Fruit fly (Drosophila melanogaster): ENCODE data around the gene Cyp4e3.

The Cyp4e3 gene

dm6 chr2L:9737803-9738202 is 12.1 kb downstream of the Cyp4e3 start (continued):
- TF ChIP-seq Eip93F (GFP tag; optimal IDR thresholded peaks at IDR 0.05) (no peak), net (GFP tag; optimal IDR thresholded peaks at IDR 0.05) (peak; percentile 15), CG10669 (GFP tag; optimal IDR thresholded peaks at IDR 0.05) (peak; percentile 49), salr (GFP tag; optimal IDR thresholded peaks at IDR 0.05) (no peak), CG6808 (GFP tag; optimal IDR thresholded peaks at IDR 0.05) (peak; percentile 2), CG15336 (GFP tag; IDR thresholded peaks at IDR 0.05) (no peak), topi (GFP tag; optimal IDR thresholded peaks at IDR 0.05) (no peak), Sox15 (GFP tag; optimal IDR thresholded peaks at IDR 0.05) (no peak), CG6792 (GFP tag; optimal IDR thresholded peaks at IDR 0.05) (peak; percentile 4), Lpt (GFP tag; optimal IDR thresholded peaks at IDR 0.05) (peak; percentile 15), Eip78C (GFP tag) (peak; percentile 77), spab (GFP tag; optimal IDR thresholded peaks at IDR 0.05) (peak; percentile 5), CG34406 (GFP tag; optimal IDR thresholded peaks at IDR 0.05) (peak; percentile 39), dsx (GFP tag; optimal IDR thresholded peaks at IDR 0.05; ENCODE audit: poor library complexity, severe bottlenecking) (peak; percentile 16), pdm3 (GFP tag; optimal IDR thresholded peaks at IDR 0.05) (peak; percentile 56), CG32006 (GFP tag; optimal IDR thresholded peaks at IDR 0.05) (peak; percentile 68), svp (GFP tag) (peak; percentile 68), fkh (GFP tag; optimal IDR thresholded peaks at IDR 0.05) (no peak), CG9139 (GFP tag; optimal IDR thresholded peaks at IDR 0.05) (no peak), CG1621 (tag; optimal IDR thresholded peaks at IDR 0.05) (no peak), fd85E (GFP tag; optimal IDR thresholded peaks at IDR 0.05) (no peak), CG8119 (GFP tag; IDR thresholded peaks at IDR 0.05) (peak; percentile 42; the same call in 1 of the 3 replicates), CG3032 (tag; optimal IDR thresholded peaks at IDR 0.05) (peak; percentile 28), CG8319 (GFP tag; optimal IDR thresholded peaks at IDR 0.05) (peak; percentile 9), CG8632 (GFP tag; optimal IDR thresholded peaks at IDR 0.05) (peak; percentile 32), lz (GFP tag; optimal IDR thresholded peaks at IDR 0.05) (peak; percentile 28)

DNA sequence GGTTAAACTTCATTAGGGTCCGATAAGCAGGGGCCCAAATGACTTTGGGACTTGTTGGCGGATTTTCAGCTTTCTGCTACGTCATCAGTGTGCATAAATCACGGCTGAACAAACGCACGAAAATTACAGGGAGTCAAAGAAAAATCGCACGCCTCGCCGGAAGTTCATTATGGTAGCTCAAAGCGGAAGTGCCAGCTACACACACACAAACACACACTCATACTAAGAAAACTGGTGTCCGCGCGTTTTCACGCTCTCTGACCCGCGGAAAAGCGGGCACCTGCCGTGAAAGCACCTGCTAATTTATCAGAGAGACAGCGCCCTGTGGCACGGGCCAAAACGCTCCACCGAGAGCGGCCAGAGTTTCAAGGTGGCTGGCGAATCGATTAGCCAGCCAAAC is 12.5 kb downstream of the Cyp4e3 start:
- TF ChIP-seq esn (GFP tag; optimal IDR thresholded peaks at IDR 0.05) (no peak), Gug (GFP tag; IDR thresholded peaks at IDR 0.05) (no peak), CG10631 (GFP tag; optimal IDR thresholded peaks at IDR 0.05) (no peak), lz (GFP tag; optimal IDR thresholded peaks at IDR 0.05) (no peak)

- peak; percentile 12 for TF ChIP-seq Blimp-1 (GFP tag; optimal IDR thresholded peaks at IDR 0.05)
- TF ChIP-seq CG6808 (GFP tag; optimal IDR thresholded peaks at IDR 0.05): peak; percentile 50
- no peak for TF ChIP-seq vri (GFP tag; optimal IDR thresholded peaks at IDR 0.05)
- TF ChIP-seq Sox14 (GFP tag; optimal IDR thresholded peaks at IDR 0.05): peak; percentile 29
- peak; percentile 59 for TF ChIP-seq topi (GFP tag; optimal IDR thresholded peaks at IDR 0.05)
- peak; percentile 65 for TF ChIP-seq lz (GFP tag; optimal IDR thresholded peaks at IDR 0.05)
- TF ChIP-seq CG11294 (GFP tag; IDR thresholded peaks at IDR 0.05): no peak
- peak; percentile 28 for TF ChIP-seq CG10631 (GFP tag; optimal IDR thresholded peaks at IDR 0.05)
- TF ChIP-seq ss (GFP tag; optimal IDR thresholded peaks at IDR 0.05): peak in 1 of 2 experiments; percentile 23
- peak; percentile 23 for TF ChIP-seq CG8632 (GFP tag; optimal IDR thresholded peaks at IDR 0.05)
- peak; percentile 89 for TF ChIP-seq Eip78C (GFP tag)
- TF ChIP-seq Hr4 (GFP tag; optimal IDR thresholded peaks at IDR 0.05): peak; percentile 49
- no peak for TF ChIP-seq fd85E (GFP tag; optimal IDR thresholded peaks at IDR 0.05)
- TF ChIP-seq Hr39 (GFP tag; optimal IDR thresholded peaks at IDR 0.05): peak; percentile 48
- no peak for TF ChIP-seq Eip93F (GFP tag; optimal IDR thresholded peaks at IDR 0.05)
- peak; percentile 18 for TF ChIP-seq CG11762 (GFP tag; optimal IDR thresholded peaks at IDR 0.05; ENCODE audit: insufficient read depth)
- peak; percentile 42 for TF ChIP-seq acj6 (GFP tag; optimal IDR thresholded peaks at IDR 0.05)
- peak; percentile 59 for TF ChIP-seq CG31627 (GFP tag; optimal IDR thresholded peaks at IDR 0.05)
- peak; percentile 61 for TF ChIP-seq Met (GFP tag; optimal IDR thresholded peaks at IDR 0.05)
- TF ChIP-seq CG8119 (GFP tag; IDR thresholded peaks at IDR 0.05): peak; percentile 31; the same call in 1 of the 3 replicates
- peak; percentile 11 for TF ChIP-seq CG11902 (GFP tag; optimal IDR thresholded peaks at IDR 0.05)
- TF ChIP-seq Ets96B (tag; optimal IDR thresholded peaks at IDR 0.05): peak; percentile 25
- no peak for TF ChIP-seq CG1621 (tag; optimal IDR thresholded peaks at IDR 0.05)
- peak; percentile 68 for TF ChIP-seq CG32006 (GFP tag; optimal IDR thresholded peaks at IDR 0.05)
- peak; percentile 56 for TF ChIP-seq net (GFP tag; optimal IDR thresholded peaks at IDR 0.05)
- TF ChIP-seq Ets21C (GFP tag; optimal IDR thresholded peaks at IDR 0.05): peak; percentile 37
- TF ChIP-seq CG7368 (GFP tag; optimal IDR thresholded peaks at IDR 0.05): peak; percentile 5
- peak; percentile 41 for TF ChIP-seq CG3919 (GFP tag; optimal IDR thresholded peaks at IDR 0.05)
- peak; percentile 39 for TF ChIP-seq pdm3 (GFP tag; optimal IDR thresholded peaks at IDR 0.05)
- peak; percentile 5 for TF ChIP-seq CG8319 (GFP tag; optimal IDR thresholded peaks at IDR 0.05)
Observed at dm6 chr2L:9736000-9736695, 13.7 kb downstream of the Cyp4e3 start, which contains the start of gene CG13117. TSS of gene CG13117 (plus strand) at chr2L:9736645.

All from whole organism, prepupa.